Fruit fly (Drosophila melanogaster) whole organism: ENCODE measurements around the gene zfh2.

Source experiments
- CG8478 ChIP-seq: fragments of >200 bp; optimal IDR thresholded peaks from 2 replicates; lab custom pipeline; 2018; ENCODE audit warnings: inconsistent platforms
- Dll ChIP-seq: fragments of >200 bp; optimal IDR thresholded peaks from 2 replicates; lab custom pipeline; 2017
- EcR ChIP-seq, 2 experiments: fragments of >200 bp; optimal IDR thresholded peaks; 2 replicates each; lab custom pipeline; 2017; ENCODE audit warnings: missing biosample characterization in 2 of 2, missing genetic modification characterization in 2 of 2, missing genetic modification reagents in 2 of 2
- pan ChIP-seq: fragments of >200 bp; optimal IDR thresholded peaks from 2 replicates; lab custom pipeline; 2017
- psq ChIP-seq: fragments of >200 bp; optimal IDR thresholded peaks from 2 replicates; lab custom pipeline; 2017
- usp ChIP-seq: fragments of >200 bp; optimal IDR thresholded peaks from 2 replicates; lab custom pipeline; 2017; ENCODE audit warnings: missing biosample characterization, missing genetic modification characterization, mixed read lengths

zfh2 gene

dm6 chr4:505980-506614 is 4.5 kb downstream of the zfh2 start:
- TF ChIP-seq CG8478 (lab: Kevin White, UChicago), result no peak
- TF ChIP-seq usp (GFP tag; lab: Kevin White, UChicago), result no peak

dm6 chr4:507252-508202 is 5.9 kb downstream of the zfh2 start:
- TF ChIP-seq psq (lab: Kevin White, UChicago) (no peak), Dll (peak; percentile 63), usp (GFP tag; lab: Kevin White, UChicago) (no peak), CG8478 (lab: Kevin White, UChicago) (no peak), EcR (GFP tag; optimal IDR thresholded peaks at IDR 0.05; lab: Kevin White, UChicago) (no peak)

dm6 chr4:508405-508955 is 6.9 kb downstream of the zfh2 start:
- TF ChIP-seq psq (lab: Kevin White, UChicago) (no peak), EcR (GFP tag; optimal IDR thresholded peaks at IDR 0.05; lab: Kevin White, UChicago) (no peak), CG8478 (lab: Kevin White, UChicago) (no peak), pan (lab: Kevin White, UChicago) (no peak), usp (GFP tag; lab: Kevin White, UChicago) (no peak), Dll (no peak)

dm6 chr4:509853-510252 is 8.2 kb downstream of the zfh2 start:
- TF ChIP-seq Dll, result no peak
- no peak for TF ChIP-seq usp (GFP tag; lab: Kevin White, UChicago)
- TF ChIP-seq pan (lab: Kevin White, UChicago), result no peak
- TF ChIP-seq EcR (GFP tag; optimal IDR thresholded peaks at IDR 0.05; lab: Kevin White, UChicago), result no peak
- TF ChIP-seq psq (lab: Kevin White, UChicago), result no peak
- no peak for TF ChIP-seq CG8478 (lab: Kevin White, UChicago)

- no peak for TF ChIP-seq Dll
- no peak for TF ChIP-seq usp (GFP tag; lab: Kevin White, UChicago)
- no peak for TF ChIP-seq EcR (GFP tag; optimal IDR thresholded peaks at IDR 0.05; lab: Kevin White, UChicago)
- no peak for TF ChIP-seq pan (lab: Kevin White, UChicago)
- TF ChIP-seq CG8478 (lab: Kevin White, UChicago), result no peak
- TF ChIP-seq psq (lab: Kevin White, UChicago), result no peak
Measured at dm6 chr4:519421-519987, 17.9 kb downstream of the zfh2 start.

dm6 chr4:554758-555157 is 53.1 kb downstream of the zfh2 start:
- no peak for TF ChIP-seq pan (lab: Kevin White, UChicago)
- TF ChIP-seq EcR (GFP tag; optimal IDR thresholded peaks at IDR 0.05; lab: Kevin White, UChicago), result no peak
- TF ChIP-seq CG8478 (lab: Kevin White, UChicago), result no peak

- TF ChIP-seq pan (lab: Kevin White, UChicago) (no peak), usp (GFP tag; lab: Kevin White, UChicago) (no peak), Dll (no peak), EcR (GFP tag; optimal IDR thresholded peaks at IDR 0.05; lab: Kevin White, UChicago) (no peak), CG8478 (lab: Kevin White, UChicago) (no peak), psq (lab: Kevin White, UChicago) (no peak)
Measured at dm6 chr4:557095-557878, 55.7 kb downstream of the zfh2 start, which contains the start of gene Tdg. Tdg (minus strand) TSS chr4:557854.

- TF ChIP-seq pan (lab: Kevin White, UChicago), result no peak
- no peak for TF ChIP-seq usp (GFP tag; lab: Kevin White, UChicago)
- TF ChIP-seq Dll, result no peak
Measured at dm6 chr4:557879-558202, 56.2 kb downstream of the zfh2 start, which contains the start of gene Pur-alpha. Pur-alpha (plus strand) TSS chr4:558016.

- TF ChIP-seq Dll, result no peak
Measured at dm6 chr4:558456-558855, 56.8 kb downstream of the zfh2 start.

dm6 chr4:567285-567684 is 65.7 kb downstream of the zfh2 start:
- TF ChIP-seq EcR (GFP tag; optimal IDR thresholded peaks at IDR 0.05; lab: Kevin White, UChicago) (no peak), psq (lab: Kevin White, UChicago) (no peak), CG8478 (lab: Kevin White, UChicago) (no peak), usp (GFP tag; lab: Kevin White, UChicago) (no peak), Dll (no peak), pan (lab: Kevin White, UChicago) (no peak)
